Fruit fly (Drosophila melanogaster): ENCODE data around the gene Cftr.

The Cftr gene

DNA sequence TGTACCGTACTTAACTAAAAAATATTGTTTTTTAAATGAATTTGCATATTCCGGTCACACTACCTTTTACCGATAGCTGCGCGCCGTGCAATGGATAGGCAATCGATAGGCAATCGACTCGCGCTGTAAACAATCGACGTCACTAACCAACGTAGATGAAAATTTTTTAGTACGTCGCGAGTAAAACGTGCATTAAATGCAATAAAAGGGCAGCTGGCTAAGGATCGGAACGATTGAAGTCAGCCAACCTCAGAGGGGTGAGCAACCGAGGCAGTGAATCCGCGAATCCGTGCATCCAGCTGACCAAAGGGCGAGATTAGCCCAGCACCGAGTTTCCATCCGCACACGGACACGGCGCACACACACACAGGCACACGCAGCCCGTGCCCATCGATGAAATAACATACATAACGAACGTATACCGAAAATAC lies 25.5 kb downstream of the Cftr start, which contains the start of gene Pp1alpha-96A (continued):
- no peak for TF ChIP-seq z (GFP tag; IDR thresholded peaks at IDR 0.05)
- TF ChIP-seq zen2 (GFP tag; IDR thresholded peaks at IDR 0.05; ENCODE audit: partially characterized antibody) = peak; percentile 73; the same call in 2 of the 3 replicates
- TF ChIP-seq CG2116 (GFP tag; optimal IDR thresholded peaks at IDR 0.05) = peak; percentile 60
- peak; percentile 22 for TF ChIP-seq ERR (GFP tag; optimal IDR thresholded peaks at IDR 0.05)
- TF ChIP-seq disco-r (GFP tag; optimal IDR thresholded peaks at IDR 0.05) = no peak
- TF ChIP-seq CG12659 (GFP tag; optimal IDR thresholded peaks at IDR 0.05) = peak; percentile 52
- no peak for TF ChIP-seq Atf3 (GFP tag; optimal IDR thresholded peaks at IDR 0.05)
- TF ChIP-seq sisA (GFP tag; IDR thresholded peaks at IDR 0.05) = no peak
- no peak for TF ChIP-seq sim (GFP tag; IDR thresholded peaks at IDR 0.05)
- no peak for TF ChIP-seq jing (GFP tag; optimal IDR thresholded peaks at IDR 0.05)
- no peak for TF ChIP-seq Fer2 (tag; optimal IDR thresholded peaks at IDR 0.05)
- peak; percentile 85 for TF ChIP-seq Neu2 (GFP tag; optimal IDR thresholded peaks at IDR 0.05; ENCODE audit: borderline replicate concordance)
- TF ChIP-seq lola (GFP tag; optimal IDR thresholded peaks at IDR 0.05) = no peak
- TF ChIP-seq E2f2 (GFP tag; IDR thresholded peaks at IDR 0.05) = peak; percentile 85
- no peak for TF ChIP-seq abd-A (tag; optimal IDR thresholded peaks at IDR 0.05)
- peak; percentile 18 for TF ChIP-seq CTCF (GFP tag; optimal IDR thresholded peaks at IDR 0.05)
- TF ChIP-seq stc (GFP tag; IDR thresholded peaks at IDR 0.05) = no peak
- peak; percentile 49 for TF ChIP-seq Abd-B (GFP tag; optimal IDR thresholded peaks at IDR 0.05)
- TF ChIP-seq CG17829 (tag; optimal IDR thresholded peaks at IDR 0.05) = no peak
- TF ChIP-seq CG14050 (GFP tag; IDR thresholded peaks at IDR 0.05) = no peak
- no peak for TF ChIP-seq CG11696 (GFP tag; IDR thresholded peaks at IDR 0.05)
- no peak for TF ChIP-seq CG13296 (GFP tag; optimal IDR thresholded peaks at IDR 0.05)
- TF ChIP-seq CG11456 (GFP tag; IDR thresholded peaks at IDR 0.05) = no peak
- peak; percentile 19 for TF ChIP-seq CG30403 (GFP tag; optimal IDR thresholded peaks at IDR 0.05)
- peak; percentile 86 for TF ChIP-seq Scr (GFP tag; IDR thresholded peaks at IDR 0.05; ENCODE audit: partially characterized antibody)
- TF ChIP-seq CG3995 (GFP tag; optimal IDR thresholded peaks at IDR 0.05) = peak; percentile 20
- TF ChIP-seq CG18262 (tag; optimal IDR thresholded peaks at IDR 0.05) = no peak
- TF ChIP-seq Hmx (GFP tag; optimal IDR thresholded peaks at IDR 0.05) = no peak
- TF ChIP-seq tio (GFP tag; optimal IDR thresholded peaks at IDR 0.05) = no peak
- peak; percentile 5 for TF ChIP-seq CG34376 (GFP tag; optimal IDR thresholded peaks at IDR 0.05)
- TF ChIP-seq CG13624 (GFP tag; optimal IDR thresholded peaks at IDR 0.05) = peak; percentile 67
- TF ChIP-seq CG12219 (GFP tag; optimal IDR thresholded peaks at IDR 0.05) = no peak
- TF ChIP-seq CG17186 (GFP tag; optimal IDR thresholded peaks at IDR 0.05) = peak; percentile 95
- no peak for TF ChIP-seq CG6765 (GFP tag; optimal IDR thresholded peaks at IDR 0.05)
- TF ChIP-seq CG6791 (GFP tag; IDR thresholded peaks at IDR 0.05; ENCODE audit: partially characterized antibody) = peak; percentile 91
- TF ChIP-seq Med (GFP tag) = peak; percentile 89
- TF ChIP-seq ems (GFP tag; optimal IDR thresholded peaks at IDR 0.05) = no peak
- peak in 1 of 3 experiments; percentile 18 for TF ChIP-seq Stat92E (GFP tag; optimal IDR thresholded peaks at IDR 0.05)
- TF ChIP-seq inv (GFP tag; IDR thresholded peaks at IDR 0.05; ENCODE audit: partially characterized antibody) = peak; percentile 76; the same call in 1 of the 2 replicates
- peak; percentile 6 for TF ChIP-seq CHES-1-like (GFP tag; optimal IDR thresholded peaks at IDR 0.05)
- peak; percentile 27; the same call in 1 of the 2 replicates for TF ChIP-seq slbo (GFP tag; IDR thresholded peaks at IDR 0.05)
- peak; percentile 63; the same call in 2 of the 3 replicates for TF ChIP-seq mld (GFP tag; IDR thresholded peaks at IDR 0.05; ENCODE audit: partially characterized antibody)
- TF ChIP-seq zfh2 (GFP tag; optimal IDR thresholded peaks at IDR 0.05) = no peak
- TF ChIP-seq Dp (GFP tag; optimal IDR thresholded peaks at IDR 0.05) = peak; percentile 78
- no peak for TF ChIP-seq CG6654 (GFP tag; optimal IDR thresholded peaks at IDR 0.05)
- peak; percentile 26 for TF ChIP-seq CG2120 (GFP tag; optimal IDR thresholded peaks at IDR 0.05)
- peak; percentile 70 for TF ChIP-seq CG2129 (GFP tag; IDR thresholded peaks at IDR 0.05; ENCODE audit: partially characterized antibody)
- no peak for TF ChIP-seq CG31365 (tag; optimal IDR thresholded peaks at IDR 0.05)
- no peak for TF ChIP-seq fu2 (GFP tag; optimal IDR thresholded peaks at IDR 0.05)
- no peak for TF ChIP-seq Nf-YB (GFP tag; optimal IDR thresholded peaks at IDR 0.05)
- no peak for TF ChIP-seq ftz-f1 (GFP tag; optimal IDR thresholded peaks at IDR 0.05)
